Worm (Caenorhabditis elegans): ENCODE measurements around the gene ZK1098.3.

Gene ZK1098.3

DNA sequence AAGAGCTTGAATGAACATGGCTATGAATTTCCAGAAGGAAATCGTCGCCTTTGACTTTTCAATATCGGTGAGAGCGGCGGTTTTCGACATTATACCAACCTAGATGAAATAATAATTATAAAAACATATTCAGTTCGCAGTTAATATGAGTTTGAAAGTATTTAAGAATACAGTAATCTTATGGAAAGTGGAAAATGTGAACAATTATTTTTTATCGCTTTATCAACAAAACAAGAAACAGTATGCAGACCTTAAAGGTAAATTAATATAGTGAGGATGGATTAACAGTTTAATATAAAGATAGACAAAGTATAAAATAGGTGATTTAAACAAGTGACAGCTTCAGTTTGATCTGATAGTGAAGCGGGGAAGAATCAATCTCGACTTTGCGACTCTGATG is 20.0 kb upstream of the ZK1098.3 start, which contains the start of gene C48B4.6:
Gene C48B4.6 (minus strand): TSS at position 101 of the 400 bp plus-strand sequence.
- TF ChIP-seq unc-120 (tag; optimal IDR thresholded peaks at IDR 0.05; ENCODE audit: poor library complexity, severe bottlenecking): no peak
- no peak for TF ChIP-seq sem-2 (GFP tag; optimal IDR thresholded peaks at IDR 0.05)
- TF ChIP-seq nhr-76 (tag; optimal IDR thresholded peaks at IDR 0.05): no peak
- TF ChIP-seq zip-8 (tag; optimal IDR thresholded peaks at IDR 0.05): no peak
- no peak for TF ChIP-seq elt-1 (tag; optimal IDR thresholded peaks at IDR 0.05; ENCODE audit: borderline replicate concordance, insufficient read depth)
- no peak for TF ChIP-seq mls-2 (tag; optimal IDR thresholded peaks at IDR 0.05)
- TF ChIP-seq nhr-237 (tag; optimal IDR thresholded peaks at IDR 0.05): no peak
- TF ChIP-seq nhr-2 (tag; optimal IDR thresholded peaks at IDR 0.05): no peak
- TF ChIP-seq mep-1 (tag; optimal IDR thresholded peaks at IDR 0.05): no peak
- TF ChIP-seq bed-3 (GFP tag; optimal IDR thresholded peaks at IDR 0.05): no peak
- no peak for TF ChIP-seq M03D4.4 (tag; optimal IDR thresholded peaks at IDR 0.05)
- no peak for TF ChIP-seq ceh-83 (GFP tag; optimal IDR thresholded peaks at IDR 0.05)
- TF ChIP-seq elt-3 (tag; optimal IDR thresholded peaks at IDR 0.05): no peak
- TF ChIP-seq drap-1 (GFP tag; optimal IDR thresholded peaks at IDR 0.05): no peak
- no peak for TF ChIP-seq nhr-28 (tag; optimal IDR thresholded peaks at IDR 0.05)
- no peak for TF ChIP-seq unc-39 (tag; optimal IDR thresholded peaks at IDR 0.05)
- TF ChIP-seq ceh-39 (tag; optimal IDR thresholded peaks at IDR 0.05): no peak
- no peak for TF ChIP-seq tbx-8 (GFP tag; optimal IDR thresholded peaks at IDR 0.05)
- TF ChIP-seq hlh-1 (tag; optimal IDR thresholded peaks at IDR 0.05): no peak
- no peak for TF ChIP-seq unc-62 (GFP tag; optimal IDR thresholded peaks at IDR 0.05)

DNA sequence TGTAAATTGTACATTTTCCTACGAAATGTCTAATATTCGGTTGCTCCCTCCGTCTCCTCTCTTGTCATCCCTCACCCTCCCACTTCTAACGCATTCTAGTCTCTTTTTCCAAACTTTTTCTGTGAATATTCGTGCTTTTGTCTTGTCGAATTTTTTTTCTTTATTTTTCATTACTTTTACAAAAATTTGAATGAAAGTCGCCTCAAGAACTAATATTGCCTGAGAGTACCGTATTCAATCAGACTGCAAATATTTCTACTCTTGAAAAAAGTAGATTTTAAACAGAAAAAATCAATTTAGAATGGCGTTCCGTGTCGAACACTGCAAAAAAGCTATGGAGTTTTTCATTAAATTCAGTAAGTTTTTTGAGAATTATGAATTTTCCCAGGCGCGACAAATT is 17.8 kb upstream of the ZK1098.3 start, which contains the start of gene ZK1098.11:
Gene ZK1098.11 (plus strand): TSS at position 301 of the 400 bp plus-strand sequence.
- TF ChIP-seq nhr-12 (tag; optimal IDR thresholded peaks at IDR 0.05): no peak
- no peak for TF ChIP-seq zip-8 (tag; optimal IDR thresholded peaks at IDR 0.05)
- TF ChIP-seq drap-1 (GFP tag; optimal IDR thresholded peaks at IDR 0.05): no peak
- no peak for TF ChIP-seq mep-1 (tag; optimal IDR thresholded peaks at IDR 0.05)
- no peak for TF ChIP-seq lin-32 (GFP tag; optimal IDR thresholded peaks at IDR 0.05)
- no peak for TF ChIP-seq nhr-237 (tag; optimal IDR thresholded peaks at IDR 0.05)
- no peak for TF ChIP-seq elt-3 (tag; optimal IDR thresholded peaks at IDR 0.05)
- no peak for TF ChIP-seq ceh-83 (GFP tag; optimal IDR thresholded peaks at IDR 0.05)

ce11 chrIII:9546016-9546659 is 7.6 kb upstream of the ZK1098.3 start, which contains the start of gene unc-16:
Gene unc-16 (plus strand): TSS chrIII:9546258.
- peak; percentile 78 for TF ChIP-seq mep-1 (tag; optimal IDR thresholded peaks at IDR 0.05)
- TF ChIP-seq unc-39 (tag; optimal IDR thresholded peaks at IDR 0.05): no peak
- peak; percentile 78 for TF ChIP-seq ces-1 (GFP tag; optimal IDR thresholded peaks at IDR 0.05)
- TF ChIP-seq unc-62 (GFP tag; optimal IDR thresholded peaks at IDR 0.05): peak; percentile 91
- no peak for TF ChIP-seq mab-5 (tag; optimal IDR thresholded peaks at IDR 0.05)
- TF ChIP-seq sptf-1 (tag; optimal IDR thresholded peaks at IDR 0.05): no peak
- TF ChIP-seq snpc-4 (tag; optimal IDR thresholded peaks at IDR 0.05): no peak
- TF ChIP-seq nhr-76 (tag; optimal IDR thresholded peaks at IDR 0.05): no peak
- no peak for TF ChIP-seq flh-1 (GFP tag; optimal IDR thresholded peaks at IDR 0.05)
- peak; percentile 22 for TF ChIP-seq ham-2 (GFP tag; optimal IDR thresholded peaks at IDR 0.05)
- TF ChIP-seq nhr-2 (tag; optimal IDR thresholded peaks at IDR 0.05): no peak
- no peak for TF ChIP-seq bed-3 (GFP tag; optimal IDR thresholded peaks at IDR 0.05)
- peak; percentile 27 for TF ChIP-seq unc-120 (tag; optimal IDR thresholded peaks at IDR 0.05; ENCODE audit: poor library complexity, severe bottlenecking)
- peak; percentile 77 for TF ChIP-seq lin-13 (tag; optimal IDR thresholded peaks at IDR 0.05)
- no peak for TF ChIP-seq nhr-12 (tag; optimal IDR thresholded peaks at IDR 0.05)
- TF ChIP-seq ztf-11 (tag; optimal IDR thresholded peaks at IDR 0.05): no peak
- no peak for TF ChIP-seq blmp-1 (tag; optimal IDR thresholded peaks at IDR 0.05)
- peak; percentile 47 for TF ChIP-seq ceh-39 (tag; optimal IDR thresholded peaks at IDR 0.05)
- peak; percentile 65 for TF ChIP-seq nhr-237 (tag; optimal IDR thresholded peaks at IDR 0.05)
- peak; percentile 20 for TF ChIP-seq ceh-83 (GFP tag; optimal IDR thresholded peaks at IDR 0.05)
- TF ChIP-seq zip-8 (tag; optimal IDR thresholded peaks at IDR 0.05): no peak
- TF ChIP-seq drap-1 (GFP tag; optimal IDR thresholded peaks at IDR 0.05): peak; percentile 32
- peak; percentile 47 for TF ChIP-seq hlh-1 (tag; optimal IDR thresholded peaks at IDR 0.05)
- TF ChIP-seq tbx-8 (GFP tag; optimal IDR thresholded peaks at IDR 0.05): no peak
- TF ChIP-seq elt-3 (tag; optimal IDR thresholded peaks at IDR 0.05): no peak
- peak; percentile 91 for TF ChIP-seq pha-4 (tag; optimal IDR thresholded peaks at IDR 0.05)
- no peak for TF ChIP-seq cnd-1 (tag; optimal IDR thresholded peaks at IDR 0.05)
- TF ChIP-seq lin-32 (GFP tag; optimal IDR thresholded peaks at IDR 0.05): no peak
- peak; percentile 54 for TF ChIP-seq mls-2 (tag; optimal IDR thresholded peaks at IDR 0.05)
- no peak for TF ChIP-seq nhr-28 (tag; optimal IDR thresholded peaks at IDR 0.05)
- peak; percentile 32 for TF ChIP-seq M03D4.4 (tag; optimal IDR thresholded peaks at IDR 0.05)
- no peak for TF ChIP-seq sem-2 (GFP tag; optimal IDR thresholded peaks at IDR 0.05)
- TF ChIP-seq ceh-43 (GFP tag; optimal IDR thresholded peaks at IDR 0.05): no peak
- TF ChIP-seq elt-1 (tag; optimal IDR thresholded peaks at IDR 0.05; ENCODE audit: borderline replicate concordance, insufficient read depth): peak; percentile 49
- peak; percentile 98 for TF ChIP-seq lsy-2 (tag; optimal IDR thresholded peaks at IDR 0.05)
